Worm (Caenorhabditis elegans): ENCODE measurements around the gene Y32H12A.1.

DNA sequence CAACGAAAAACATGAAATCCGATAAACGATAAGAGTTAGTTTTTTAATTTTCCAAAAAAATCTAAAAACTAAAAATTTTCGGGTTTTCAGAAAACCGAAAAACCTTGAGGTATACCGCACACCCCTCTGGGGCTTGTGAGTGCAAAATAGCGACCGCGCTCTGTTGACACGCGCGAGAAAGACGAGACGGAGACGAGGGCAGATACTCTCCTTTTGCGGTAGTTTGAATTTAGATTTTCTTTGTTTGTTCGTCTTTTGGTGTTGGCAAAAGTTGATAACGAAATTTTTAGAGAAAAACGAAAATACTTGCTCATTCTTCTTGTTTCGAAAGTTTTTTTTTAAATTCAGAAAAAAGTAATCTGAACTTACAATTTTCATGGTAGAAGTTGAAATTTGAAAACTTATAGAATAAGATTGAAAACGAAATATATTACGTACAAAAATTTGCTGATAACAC is 43.6 kb downstream of the Y32H12A.1 start, which contains the start of the genes W03A5.2 and Y32H12A.8:
- TF ChIP-seq fkh-10 (GFP tag; optimal IDR thresholded peaks at IDR 0.05): no peak
- no peak for TF ChIP-seq ceh-82 (tag; optimal IDR thresholded peaks at IDR 0.05)
- no peak for TF ChIP-seq ceh-9 (tag; optimal IDR thresholded peaks at IDR 0.05)
